Worm (Caenorhabditis elegans): ENCODE data around the gene str-177.

ce11 chrV:9217158-9217557 lies 18.4 kb upstream of the str-177 start, which contains the start of gene pacs-1:
- TF ChIP-seq T22C8.4 (GFP tag; IDR thresholded peaks at IDR 0.05) = no peak
- no peak for TF ChIP-seq flt-1 (GFP tag; IDR thresholded peaks at IDR 0.05)
- no peak for TF ChIP-seq tab-1 (GFP tag; IDR thresholded peaks at IDR 0.05)
- no peak for TF ChIP-seq cog-1 (tag; optimal IDR thresholded peaks at IDR 0.05)
